Worm (Caenorhabditis elegans): ENCODE results near the gene B0563.5.

DNA sequence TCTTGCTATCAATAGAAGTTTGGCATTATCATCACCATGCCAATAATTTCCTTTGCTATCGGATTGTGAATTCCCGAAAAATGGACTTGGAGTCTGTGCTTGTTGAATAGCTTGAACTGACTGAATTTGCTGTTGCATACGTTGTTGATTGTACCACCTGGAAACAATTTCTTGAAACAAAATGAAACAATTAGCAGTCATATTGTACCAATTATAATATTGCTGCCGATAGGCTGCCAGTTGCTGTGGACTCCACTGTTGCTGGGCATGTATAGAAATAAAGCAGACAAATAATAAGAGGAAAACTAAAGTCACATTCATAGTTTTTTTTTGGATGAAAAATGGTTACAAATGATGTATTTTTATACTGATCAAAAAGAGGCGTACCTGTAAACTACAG, 21.0 kb downstream of the B0563.5 start, which contains the start of gene B0563.10:
- TF ChIP-seq ztf-23 (GFP tag; IDR thresholded peaks at IDR 0.05), result no peak
- TF ChIP-seq med-1 (GFP tag; optimal IDR thresholded peaks at IDR 0.05; ENCODE audit: insufficient read depth), result no peak
